Fruit fly (Drosophila melanogaster): ENCODE results near the gene Ndae1.

The Ndae1 gene

dm6 chr2L:7216272-7216671 lies 32.9 kb downstream of the Ndae1 start:
- TF ChIP-seq cic (GFP tag; optimal IDR thresholded peaks at IDR 0.05) (peak; percentile 41), kay (GFP tag; ENCODE audit: borderline replicate concordance) (no peak), ovo (GFP tag; optimal IDR thresholded peaks at IDR 0.05) (no peak)

dm6 chr2L:7215657-7216056 lies 33.5 kb downstream of the Ndae1 start:
- no peak for TF ChIP-seq bab1 (GFP tag; optimal IDR thresholded peaks at IDR 0.05)
- TF ChIP-seq CG33017 (tag; optimal IDR thresholded peaks at IDR 0.05) = no peak
- TF ChIP-seq pad (GFP tag; optimal IDR thresholded peaks at IDR 0.05) = no peak
- TF ChIP-seq CG12768 (GFP tag; optimal IDR thresholded peaks at IDR 0.05) = no peak
- TF ChIP-seq Hr96 (GFP tag; optimal IDR thresholded peaks at IDR 0.05) = no peak
- no peak for TF ChIP-seq cnc (optimal IDR thresholded peaks at IDR 0.05)
- no peak for TF ChIP-seq Crg-1 (GFP tag; optimal IDR thresholded peaks at IDR 0.05)
- TF ChIP-seq CG5204 (GFP tag; optimal IDR thresholded peaks at IDR 0.05) = no peak
- TF ChIP-seq CG1620 (GFP tag; optimal IDR thresholded peaks at IDR 0.05) = no peak
- TF ChIP-seq CG7045 (GFP tag; optimal IDR thresholded peaks at IDR 0.05) = no peak
- no peak for TF ChIP-seq kay (GFP tag; ENCODE audit: borderline replicate concordance)

dm6 chr2L:7214885-7215284 lies 34.3 kb downstream of the Ndae1 start:
- TF ChIP-seq CG33017 (tag; optimal IDR thresholded peaks at IDR 0.05) (peak; percentile 19), bab1 (GFP tag; optimal IDR thresholded peaks at IDR 0.05) (no peak), cic (GFP tag; optimal IDR thresholded peaks at IDR 0.05) (peak; percentile 66), kay (GFP tag; ENCODE audit: borderline replicate concordance) (peak; percentile 88), CG7101 (tag; optimal IDR thresholded peaks at IDR 0.05) (no peak), tj (GFP tag; optimal IDR thresholded peaks at IDR 0.05) (peak; percentile 15), CG12768 (GFP tag; optimal IDR thresholded peaks at IDR 0.05) (peak; percentile 26), ovo (GFP tag; optimal IDR thresholded peaks at IDR 0.05) (no peak)

dm6 chr2L:7213532-7213931 lies 35.6 kb downstream of the Ndae1 start:
- TF ChIP-seq CG7101 (tag; optimal IDR thresholded peaks at IDR 0.05) = no peak
- TF ChIP-seq cnc (optimal IDR thresholded peaks at IDR 0.05) = no peak
- no peak for TF ChIP-seq bab1 (GFP tag; optimal IDR thresholded peaks at IDR 0.05)
- no peak for TF ChIP-seq CG5204 (GFP tag; optimal IDR thresholded peaks at IDR 0.05)
- no peak for TF ChIP-seq CG12768 (GFP tag; optimal IDR thresholded peaks at IDR 0.05)
- TF ChIP-seq CG7045 (GFP tag; optimal IDR thresholded peaks at IDR 0.05) = no peak
- no peak for TF ChIP-seq pad (GFP tag; optimal IDR thresholded peaks at IDR 0.05)
- TF ChIP-seq CG14711 (tag; optimal IDR thresholded peaks at IDR 0.05) = no peak

- TF ChIP-seq bab1 (GFP tag; optimal IDR thresholded peaks at IDR 0.05) = no peak
- TF ChIP-seq CG14711 (tag; optimal IDR thresholded peaks at IDR 0.05) = no peak
- TF ChIP-seq ovo (GFP tag; optimal IDR thresholded peaks at IDR 0.05) = no peak
- TF ChIP-seq CG12768 (GFP tag; optimal IDR thresholded peaks at IDR 0.05) = no peak
- TF ChIP-seq Clk (GFP tag; optimal IDR thresholded peaks at IDR 0.05) = no peak
- no peak for TF ChIP-seq CG11617 (GFP tag; optimal IDR thresholded peaks at IDR 0.05)
- no peak for TF ChIP-seq cic (GFP tag; optimal IDR thresholded peaks at IDR 0.05)
- no peak for TF ChIP-seq pad (GFP tag; optimal IDR thresholded peaks at IDR 0.05)
- TF ChIP-seq CG33017 (tag; optimal IDR thresholded peaks at IDR 0.05) = no peak
These were observed 41.5 kb downstream of the Ndae1 start for dm6 chr2L:7207660-7208059.

dm6 chr2L:7204172-7204482 lies 45.0 kb downstream of the Ndae1 start, which contains the start of gene CG4502:
Gene CG4502, minus strand, starts transcription at chr2L:7204264.
- TF ChIP-seq CG5204 (GFP tag; optimal IDR thresholded peaks at IDR 0.05) = no peak
- peak; percentile 23 for TF ChIP-seq CG7101 (tag; optimal IDR thresholded peaks at IDR 0.05)
- TF ChIP-seq CG7045 (GFP tag; optimal IDR thresholded peaks at IDR 0.05) = peak; percentile 20
- no peak for TF ChIP-seq Mnt (GFP tag; optimal IDR thresholded peaks at IDR 0.05)
- TF ChIP-seq bab1 (GFP tag; optimal IDR thresholded peaks at IDR 0.05) = peak; percentile 67
- peak; percentile 12 for TF ChIP-seq CG11617 (GFP tag; optimal IDR thresholded peaks at IDR 0.05)
- TF ChIP-seq ovo (GFP tag; optimal IDR thresholded peaks at IDR 0.05) = no peak
- TF ChIP-seq CG1620 (GFP tag; optimal IDR thresholded peaks at IDR 0.05) = peak; percentile 57

- TF ChIP-seq CG12768 (GFP tag; optimal IDR thresholded peaks at IDR 0.05) = peak; percentile 49
- TF ChIP-seq ovo (GFP tag; optimal IDR thresholded peaks at IDR 0.05) = no peak
- no peak for TF ChIP-seq CG5204 (GFP tag; optimal IDR thresholded peaks at IDR 0.05)
- TF ChIP-seq CG33017 (tag; optimal IDR thresholded peaks at IDR 0.05) = peak; percentile 24
- TF ChIP-seq Clk (GFP tag; optimal IDR thresholded peaks at IDR 0.05) = no peak
- TF ChIP-seq Mnt (GFP tag; optimal IDR thresholded peaks at IDR 0.05) = peak; percentile 73
- TF ChIP-seq toe (GFP tag; optimal IDR thresholded peaks at IDR 0.05) = no peak
- no peak for TF ChIP-seq CG7101 (tag; optimal IDR thresholded peaks at IDR 0.05)
- no peak for TF ChIP-seq Hr96 (GFP tag; optimal IDR thresholded peaks at IDR 0.05)
- TF ChIP-seq CG7045 (GFP tag; optimal IDR thresholded peaks at IDR 0.05) = no peak
- peak in 1 of 2 experiments; percentile 8 for TF ChIP-seq cnc (optimal IDR thresholded peaks at IDR 0.05)
- TF ChIP-seq Crg-1 (GFP tag; optimal IDR thresholded peaks at IDR 0.05) = no peak
- TF ChIP-seq CG1620 (GFP tag; optimal IDR thresholded peaks at IDR 0.05) = no peak
- peak; percentile 90 for TF ChIP-seq tj (GFP tag; optimal IDR thresholded peaks at IDR 0.05)
- peak; percentile 43 for TF ChIP-seq CG11617 (GFP tag; optimal IDR thresholded peaks at IDR 0.05)
- TF ChIP-seq bab1 (GFP tag; optimal IDR thresholded peaks at IDR 0.05) = no peak
- TF ChIP-seq CG14711 (tag; optimal IDR thresholded peaks at IDR 0.05) = no peak
- TF ChIP-seq kay (GFP tag; ENCODE audit: borderline replicate concordance) = peak; percentile 71
- peak; percentile 87 for TF ChIP-seq cic (GFP tag; optimal IDR thresholded peaks at IDR 0.05)
- peak; percentile 46 for TF ChIP-seq pad (GFP tag; optimal IDR thresholded peaks at IDR 0.05)
These were observed 45.6 kb downstream of the Ndae1 start for dm6 chr2L:7203411-7204171.

Data from whole organism, adult.